Fruit fly (Drosophila melanogaster): Measurements from ENCODE around the gene mamo.
A peak's percentile ranks its signal among the peaks of the same experiment; 100 is the strongest.

The mamo gene

dm6 chrX:13797538-13797937 is 192.8 kb downstream of the mamo start, which contains the start of gene CG10996:
Gene CG10996 (minus strand): TSS chrX:13797638.
- no peak for TF ChIP-seq NFAT (GFP tag; IDR thresholded peaks at IDR 0.05)
- no peak for TF ChIP-seq CG11456 (GFP tag; IDR thresholded peaks at IDR 0.05)
- peak; percentile 15 for TF ChIP-seq sens (GFP tag)

All from whole organism, embryonic.